Fruit fly (Drosophila melanogaster): ENCODE results near the gene BRWD3.

DNA sequence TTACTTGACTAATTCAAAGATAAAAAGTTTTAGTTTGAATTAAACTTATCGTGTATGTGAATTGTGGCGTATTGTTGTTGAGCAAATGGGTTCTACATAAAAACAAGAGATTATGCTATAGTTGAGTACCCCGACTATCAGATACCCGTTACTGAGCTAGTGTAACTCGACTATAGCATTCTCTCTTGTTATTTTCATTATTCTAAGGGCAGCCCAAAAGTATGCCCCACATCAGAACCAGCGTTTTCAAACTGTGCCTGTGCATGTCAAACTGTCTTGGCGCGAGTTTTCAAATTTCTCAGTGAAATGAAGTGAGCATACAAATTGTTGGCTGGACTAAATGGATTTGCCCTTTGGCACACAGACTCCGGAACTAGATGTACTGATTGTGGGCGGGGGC lies 39.5 kb upstream of the BRWD3 start, which contains the start of gene shps:
- TF ChIP-seq Snoo (tag; optimal IDR thresholded peaks at IDR 0.05): no peak
- TF ChIP-seq gl (tag; optimal IDR thresholded peaks at IDR 0.05): no peak
- TF ChIP-seq CG12605 (GFP tag; IDR thresholded peaks at IDR 0.05): no peak
- TF ChIP-seq CG15710 (tag; optimal IDR thresholded peaks at IDR 0.05): no peak
- TF ChIP-seq D1 (tag; optimal IDR thresholded peaks at IDR 0.05): no peak
- no peak for TF ChIP-seq CG4496 (GFP tag; IDR thresholded peaks at IDR 0.05)
- TF ChIP-seq CG34367 (tag; optimal IDR thresholded peaks at IDR 0.05): no peak
- no peak for TF ChIP-seq Pif1A (GFP tag; optimal IDR thresholded peaks at IDR 0.05)
- no peak for TF ChIP-seq CG14655 (GFP tag; optimal IDR thresholded peaks at IDR 0.05)
- peak; percentile 21 for TF ChIP-seq EcR (GFP tag; optimal IDR thresholded peaks at IDR 0.05)
- TF ChIP-seq CG13204 (GFP tag; optimal IDR thresholded peaks at IDR 0.05): no peak

All from whole organism, pupa.